Worm (Caenorhabditis elegans): ENCODE results near the gene F20G2.6.

ce11 chrV:13748658-13749057 lies 14.2 kb upstream of the F20G2.6 start, which contains the start of gene F35E12.10:
- no peak for TF ChIP-seq crh-2 (tag; optimal IDR thresholded peaks at IDR 0.05)
- TF ChIP-seq nhr-23 (tag; optimal IDR thresholded peaks at IDR 0.05) = no peak
- no peak for TF ChIP-seq ama-1 (optimal IDR thresholded peaks at IDR 0.05)
- no peak for TF ChIP-seq ceh-16 (tag; optimal IDR thresholded peaks at IDR 0.05)
- TF ChIP-seq ztf-4 (tag; optimal IDR thresholded peaks at IDR 0.05) = no peak
- no peak for TF ChIP-seq nhr-77 (tag; optimal IDR thresholded peaks at IDR 0.05)
- no peak for TF ChIP-seq nhr-25 (tag; optimal IDR thresholded peaks at IDR 0.05)
- TF ChIP-seq nhr-237 (tag; optimal IDR thresholded peaks at IDR 0.05) = no peak
- TF ChIP-seq sma-3 (GFP tag; optimal IDR thresholded peaks at IDR 0.05) = no peak
- TF ChIP-seq fos-1 (tag; optimal IDR thresholded peaks at IDR 0.05) = no peak
- TF ChIP-seq unc-62 (GFP tag; optimal IDR thresholded peaks at IDR 0.05) = no peak
- TF ChIP-seq egl-27 (tag; optimal IDR thresholded peaks at IDR 0.05) = no peak
- no peak for TF ChIP-seq nhr-6 (tag; optimal IDR thresholded peaks at IDR 0.05)
- TF ChIP-seq Y55F3AM.14 (GFP tag; optimal IDR thresholded peaks at IDR 0.05) = no peak
